Worm (Caenorhabditis elegans): ENCODE data around the gene nhr-185.

Gene nhr-185

ce11 chrV:3800378-3800777 lies 46.8 kb downstream of the nhr-185 start, which contains the start of gene srt-30:
Gene srt-30 (minus strand): TSS chrV:3800478.
- TF ChIP-seq ztf-18 (tag; optimal IDR thresholded peaks at IDR 0.05) = no peak
- no peak for TF ChIP-seq hrde-1 (tag; optimal IDR thresholded peaks at IDR 0.05; ENCODE audit: borderline replicate concordance)
- TF ChIP-seq sptf-2 (GFP tag; optimal IDR thresholded peaks at IDR 0.05) = no peak
- no peak for TF ChIP-seq madf-10 (tag; optimal IDR thresholded peaks at IDR 0.05)
- no peak for TF ChIP-seq nfya-2 (GFP tag; IDR thresholded peaks at IDR 0.05)
- no peak for TF ChIP-seq atf-7 (tag; optimal IDR thresholded peaks at IDR 0.05)
- no peak for TF ChIP-seq F22D6.2 (tag; optimal IDR thresholded peaks at IDR 0.05)
- TF ChIP-seq F39B2.1 (GFP tag; IDR thresholded peaks at IDR 0.05) = no peak
- no peak for TF ChIP-seq T26A5.8 (tag; optimal IDR thresholded peaks at IDR 0.05)
- TF ChIP-seq F57C9.4 (tag; optimal IDR thresholded peaks at IDR 0.05) = no peak
- no peak for TF ChIP-seq lin-26 (GFP tag; IDR thresholded peaks at IDR 0.05)
- no peak for TF ChIP-seq let-607 (tag; optimal IDR thresholded peaks at IDR 0.05)
- TF ChIP-seq Y53G8AR.9 (GFP tag; conservative IDR thresholded peaks at IDR 0.05) = no peak
- no peak for TF ChIP-seq hlh-26 (GFP tag; conservative IDR thresholded peaks at IDR 0.05)
- TF ChIP-seq lin-40 (tag; optimal IDR thresholded peaks at IDR 0.05) = no peak
- TF ChIP-seq ceh-58 (GFP tag; IDR thresholded peaks at IDR 0.05) = no peak
- no peak for TF ChIP-seq tbp1 (GFP tag; optimal IDR thresholded peaks at IDR 0.05)
- no peak for TF ChIP-seq rcor-1 (GFP tag; IDR thresholded peaks at IDR 0.05)
- no peak for TF ChIP-seq mcd-1 (GFP tag; IDR thresholded peaks at IDR 0.05)

- TF ChIP-seq egl-18 (GFP tag; IDR thresholded peaks at IDR 0.05) (no peak), lin-54 (GFP tag; optimal IDR thresholded peaks at IDR 0.05) (no peak), tbx-9 (tag; optimal IDR thresholded peaks at IDR 0.05; ENCODE audit: borderline replicate concordance) (no peak), rec-8 (tag; optimal IDR thresholded peaks at IDR 0.05) (no peak), pha-4 (tag; optimal IDR thresholded peaks at IDR 0.05) (no peak), F49E8.2 (tag; optimal IDR thresholded peaks at IDR 0.05; ENCODE audit: insufficient read depth) (no peak), ama-1 (optimal IDR thresholded peaks at IDR 0.05) (no peak), ama-1 (GFP tag; optimal IDR thresholded peaks at IDR 0.05) (no peak), lin-40 (tag; optimal IDR thresholded peaks at IDR 0.05) (no peak), dox-1 (GFP tag; IDR thresholded peaks at IDR 0.05) (no peak), mel-28 (tag; optimal IDR thresholded peaks at IDR 0.05; ENCODE audit: borderline replicate concordance) (no peak), mes-4 (tag; optimal IDR thresholded peaks at IDR 0.05) (no peak), hlh-12 (tag; optimal IDR thresholded peaks at IDR 0.05) (no peak), nhr-179 (tag; optimal IDR thresholded peaks at IDR 0.05) (no peak), ccch-3 (GFP tag; optimal IDR thresholded peaks at IDR 0.05) (no peak), F10E7.11 (tag; optimal IDR thresholded peaks at IDR 0.05) (no peak)
Measured at ce11 chrV:3799737-3800136, 47.4 kb downstream of the nhr-185 start.
